Fruit fly (Drosophila melanogaster): ENCODE data around the gene CG43124.

Gene CG43124

DNA sequence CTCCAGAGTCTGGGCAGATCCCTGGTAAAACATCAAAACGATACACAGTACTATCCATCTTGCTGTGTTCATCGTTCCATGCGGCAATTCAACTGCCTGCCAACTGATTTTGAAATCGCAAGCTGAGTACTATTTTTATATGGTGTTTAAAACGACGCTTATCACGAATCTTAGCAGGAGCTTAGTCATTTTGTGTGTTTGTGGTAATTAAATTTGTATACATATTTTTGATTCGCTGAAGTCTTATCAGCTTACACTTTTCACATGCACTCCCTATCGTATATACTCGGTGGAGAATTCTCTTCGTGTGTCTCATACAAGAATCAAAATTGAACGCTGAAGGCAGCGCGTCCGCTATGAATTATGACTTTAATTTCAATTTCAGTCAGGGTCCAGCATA lies at the start of gene CG43124:
TSS of gene CG43124 (minus strand) at position 101 of the 400 bp plus-strand sequence.
- TF ChIP-seq psq (optimal IDR thresholded peaks at IDR 0.05) (no peak), CG8478 (optimal IDR thresholded peaks at IDR 0.05) (no peak), pan (optimal IDR thresholded peaks at IDR 0.05) (no peak), EcR (GFP tag; optimal IDR thresholded peaks at IDR 0.05) (no peak), usp (GFP tag; optimal IDR thresholded peaks at IDR 0.05) (no peak), Dll (optimal IDR thresholded peaks at IDR 0.05) (no peak)

DNA sequence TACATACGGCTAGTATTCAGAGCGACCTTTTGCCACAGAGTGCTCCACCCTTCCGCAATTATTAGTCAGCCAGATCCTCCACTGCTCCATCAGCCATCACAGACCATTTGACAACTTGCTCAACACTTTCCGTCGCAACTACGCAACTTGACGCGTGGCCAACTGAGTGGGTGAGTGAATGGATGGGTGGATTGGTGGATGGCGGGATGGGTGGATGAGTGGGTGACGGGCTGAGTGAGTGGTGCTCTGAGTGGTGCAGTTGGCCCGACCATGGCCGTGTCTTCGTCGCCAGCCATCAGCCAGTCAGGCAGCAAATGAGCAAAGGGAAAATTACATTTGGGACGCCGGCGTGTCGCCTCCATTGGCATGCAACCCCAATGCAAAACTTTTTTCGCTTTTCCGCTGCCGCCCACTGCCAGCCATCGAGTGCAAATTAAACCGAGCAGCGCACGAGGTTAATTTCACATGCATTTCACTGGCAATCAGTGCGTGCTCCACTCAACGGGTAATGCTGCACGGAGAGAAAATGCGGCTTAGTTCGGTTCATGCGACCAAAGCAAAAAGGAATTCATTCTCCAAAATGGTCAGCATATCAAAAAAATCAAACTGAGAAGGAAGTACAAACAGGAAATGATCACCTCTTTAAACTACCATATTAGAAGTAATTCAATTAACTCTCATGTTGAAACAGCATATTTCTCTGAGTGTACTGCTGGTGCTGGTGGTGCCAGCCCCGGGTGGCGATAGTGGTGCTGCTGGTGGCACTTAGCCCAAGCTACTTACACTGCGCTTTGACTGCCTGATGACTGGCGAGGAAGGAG lies 43.6 kb upstream of the CG43124 start:
- TF ChIP-seq Dll (optimal IDR thresholded peaks at IDR 0.05) (no peak), EcR (GFP tag; optimal IDR thresholded peaks at IDR 0.05) (no peak), CG8478 (optimal IDR thresholded peaks at IDR 0.05) (no peak), psq (optimal IDR thresholded peaks at IDR 0.05) (no peak), usp (GFP tag; optimal IDR thresholded peaks at IDR 0.05) (no peak), pan (optimal IDR thresholded peaks at IDR 0.05) (no peak)

DNA sequence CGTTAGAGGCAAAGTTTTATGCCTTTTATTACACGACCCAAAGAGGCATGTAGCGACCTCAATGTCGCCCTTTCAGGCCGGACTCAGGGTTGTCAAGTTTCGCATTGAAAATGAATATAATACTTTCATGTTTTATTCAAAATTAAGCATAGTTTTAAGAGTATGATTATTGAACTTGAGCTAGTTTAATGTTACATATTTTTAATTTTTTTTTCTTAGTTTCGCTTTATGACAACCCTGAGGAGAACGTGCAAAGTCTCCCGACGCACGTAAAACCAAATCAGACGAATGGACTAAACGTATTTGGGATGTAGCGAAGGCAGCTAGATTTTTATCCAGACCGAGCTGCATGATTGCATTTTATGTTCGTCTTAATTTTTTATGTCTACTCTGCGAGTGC lies 41.4 kb upstream of the CG43124 start:
- TF ChIP-seq Dll (optimal IDR thresholded peaks at IDR 0.05) (no peak), EcR (GFP tag; optimal IDR thresholded peaks at IDR 0.05) (no peak), CG8478 (optimal IDR thresholded peaks at IDR 0.05) (no peak), usp (GFP tag; optimal IDR thresholded peaks at IDR 0.05) (no peak), psq (optimal IDR thresholded peaks at IDR 0.05) (no peak)

DNA sequence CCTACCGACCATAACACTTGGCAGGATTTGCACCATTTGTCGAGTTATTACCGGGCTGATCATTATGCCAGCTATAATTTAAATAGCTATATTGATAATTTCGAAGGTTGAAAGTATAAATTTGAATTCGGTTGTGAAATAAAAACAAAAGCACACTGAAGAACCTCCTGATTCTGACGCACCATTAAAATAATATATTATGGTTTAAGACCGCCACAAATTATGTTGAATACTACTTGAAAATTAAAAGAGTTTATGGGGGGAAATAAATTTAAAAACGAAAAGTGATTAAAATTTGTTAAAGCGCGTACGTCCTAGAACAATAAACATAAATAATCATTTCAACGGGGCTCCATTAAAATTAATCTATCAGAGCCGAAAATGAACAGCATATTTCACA lies 39.9 kb upstream of the CG43124 start, which contains the start of gene CG12516:
TSS of gene CG12516 (minus strand) at position 101 of the 400 bp plus-strand sequence.
- TF ChIP-seq usp (GFP tag; optimal IDR thresholded peaks at IDR 0.05) (no peak), Dll (optimal IDR thresholded peaks at IDR 0.05) (no peak), psq (optimal IDR thresholded peaks at IDR 0.05) (no peak), CG8478 (optimal IDR thresholded peaks at IDR 0.05) (no peak), EcR (GFP tag; optimal IDR thresholded peaks at IDR 0.05) (no peak), pan (optimal IDR thresholded peaks at IDR 0.05) (no peak)

DNA sequence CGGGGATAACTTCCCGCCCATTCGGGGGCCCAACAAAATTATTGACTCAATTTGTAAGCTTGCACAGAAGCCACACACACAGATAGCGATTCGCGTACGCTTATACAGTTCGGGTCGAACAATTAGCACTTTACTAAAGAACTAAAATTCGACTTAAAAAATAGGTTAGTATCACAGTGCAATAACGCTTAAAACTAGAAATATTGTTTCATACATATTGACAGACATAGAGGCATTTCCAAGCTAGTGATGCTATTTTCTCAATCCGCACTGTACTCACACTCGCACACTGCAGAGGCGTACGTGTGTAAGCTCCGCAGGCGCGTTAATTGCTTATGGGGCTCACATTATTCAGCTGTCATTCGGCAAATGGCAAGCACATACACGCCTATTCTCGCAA lies 32.9 kb upstream of the CG43124 start:
- no peak for TF ChIP-seq usp (GFP tag; optimal IDR thresholded peaks at IDR 0.05)
- TF ChIP-seq CG8478 (optimal IDR thresholded peaks at IDR 0.05) = no peak
- TF ChIP-seq psq (optimal IDR thresholded peaks at IDR 0.05) = no peak
- no peak for TF ChIP-seq pan (optimal IDR thresholded peaks at IDR 0.05)
- TF ChIP-seq EcR (GFP tag; optimal IDR thresholded peaks at IDR 0.05) = no peak
- TF ChIP-seq Dll (optimal IDR thresholded peaks at IDR 0.05) = no peak

DNA sequence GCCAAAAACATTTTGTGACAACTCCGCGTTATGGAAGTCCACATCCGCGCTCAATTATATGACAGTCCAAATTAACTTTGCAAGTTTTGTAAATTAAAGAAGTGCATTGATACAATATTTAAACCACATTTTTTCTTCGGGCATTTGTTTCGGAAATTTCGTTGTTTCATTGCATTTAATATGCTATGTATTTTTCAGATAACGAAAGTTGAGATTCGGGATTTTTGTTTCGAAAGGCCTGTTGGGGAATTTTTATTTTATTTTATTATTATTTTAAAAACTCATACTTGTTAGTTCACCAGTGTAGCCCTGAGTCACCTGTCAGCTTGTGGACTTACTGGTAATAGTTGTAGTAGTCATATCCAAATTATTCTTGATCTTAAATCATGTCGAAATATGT lies 29.2 kb upstream of the CG43124 start, which contains the start of gene UQCR-14L:
TSS of gene UQCR-14L (plus strand) at position 301 of the 400 bp plus-strand sequence.
- TF ChIP-seq CG8478 (optimal IDR thresholded peaks at IDR 0.05) = no peak
- no peak for TF ChIP-seq pan (optimal IDR thresholded peaks at IDR 0.05)
- no peak for TF ChIP-seq Dll (optimal IDR thresholded peaks at IDR 0.05)
- TF ChIP-seq EcR (GFP tag; optimal IDR thresholded peaks at IDR 0.05) = no peak
- no peak for TF ChIP-seq usp (GFP tag; optimal IDR thresholded peaks at IDR 0.05)
- no peak for TF ChIP-seq psq (optimal IDR thresholded peaks at IDR 0.05)

DNA sequence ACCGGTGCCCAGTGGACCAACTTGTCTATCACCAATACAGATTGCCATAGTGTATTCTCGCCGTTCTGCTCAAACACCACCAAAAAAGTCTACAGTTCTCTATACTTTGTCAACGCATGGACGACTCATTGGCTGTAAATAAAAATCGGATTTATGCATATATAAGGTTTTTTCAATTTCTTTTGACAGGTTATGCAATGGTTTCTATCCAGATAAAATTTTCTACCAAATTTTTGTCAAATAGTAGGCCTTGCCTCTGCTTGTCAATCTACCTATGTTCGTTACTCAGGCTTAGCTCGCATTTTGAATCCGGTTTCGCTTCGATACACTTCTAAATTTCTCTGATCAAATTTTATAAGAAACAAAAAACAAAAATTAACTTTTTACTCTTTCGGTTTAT lies 27.9 kb upstream of the CG43124 start, which contains the start of gene Mst98Cb:
TSS of gene Mst98Cb (plus strand) at position 301 of the 400 bp plus-strand sequence.
- TF ChIP-seq Dll (optimal IDR thresholded peaks at IDR 0.05) (no peak), CG8478 (optimal IDR thresholded peaks at IDR 0.05) (no peak), usp (GFP tag; optimal IDR thresholded peaks at IDR 0.05) (no peak), psq (optimal IDR thresholded peaks at IDR 0.05) (no peak), EcR (GFP tag; optimal IDR thresholded peaks at IDR 0.05) (no peak), pan (optimal IDR thresholded peaks at IDR 0.05) (no peak)

DNA sequence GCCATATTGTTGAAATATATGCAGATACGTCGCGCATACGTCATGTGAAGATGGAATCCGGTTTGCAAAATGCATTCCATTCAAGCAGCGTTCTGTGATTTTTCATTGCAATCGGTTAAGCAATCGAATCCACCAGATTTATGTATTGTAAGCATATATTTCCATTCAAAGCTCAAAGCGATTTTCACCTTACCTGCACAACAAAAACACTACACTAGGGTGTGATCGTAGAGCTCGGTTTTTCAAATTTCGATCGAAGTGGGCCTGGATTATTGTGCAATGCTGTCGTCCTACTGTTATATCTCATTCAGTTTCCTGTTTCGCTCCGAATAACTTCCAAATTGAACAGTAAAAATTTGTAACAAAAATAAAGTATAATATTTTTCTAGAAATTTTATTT lies 26.5 kb upstream of the CG43124 start, which contains the start of gene Mst98Ca:
TSS of gene Mst98Ca (plus strand) at position 301 of the 400 bp plus-strand sequence.
- TF ChIP-seq EcR (GFP tag; optimal IDR thresholded peaks at IDR 0.05) (no peak), Dll (optimal IDR thresholded peaks at IDR 0.05) (no peak), usp (GFP tag; optimal IDR thresholded peaks at IDR 0.05) (no peak), pan (optimal IDR thresholded peaks at IDR 0.05) (no peak), psq (optimal IDR thresholded peaks at IDR 0.05) (no peak), CG8478 (optimal IDR thresholded peaks at IDR 0.05) (no peak)

DNA sequence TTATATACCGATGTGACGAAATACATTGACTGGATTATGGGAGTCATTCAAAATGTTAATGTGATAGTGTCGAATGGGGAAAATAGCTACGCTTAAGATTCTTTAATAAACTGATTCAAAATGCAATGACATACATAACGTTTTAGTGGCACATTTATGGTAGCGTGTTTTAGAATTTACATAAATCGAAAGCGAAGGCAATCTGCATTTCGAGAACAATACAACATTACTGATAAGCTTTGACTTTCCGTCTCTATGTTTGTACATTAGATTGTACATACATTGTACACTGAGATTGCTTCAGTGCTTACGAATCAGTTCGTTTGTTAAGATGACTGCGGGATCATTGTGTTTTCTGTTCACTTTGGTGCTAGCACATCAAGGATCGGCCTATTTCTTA lies 18.8 kb upstream of the CG43124 start, which contains the start of gene CG34437:
TSS of gene CG34437 (plus strand) at position 301 of the 400 bp plus-strand sequence.
- no peak for TF ChIP-seq psq (optimal IDR thresholded peaks at IDR 0.05)
- TF ChIP-seq pan (optimal IDR thresholded peaks at IDR 0.05) = no peak
- no peak for TF ChIP-seq CG8478 (optimal IDR thresholded peaks at IDR 0.05)
- TF ChIP-seq Dll (optimal IDR thresholded peaks at IDR 0.05) = no peak
- no peak for TF ChIP-seq EcR (GFP tag; optimal IDR thresholded peaks at IDR 0.05)
- no peak for TF ChIP-seq usp (GFP tag; optimal IDR thresholded peaks at IDR 0.05)

DNA sequence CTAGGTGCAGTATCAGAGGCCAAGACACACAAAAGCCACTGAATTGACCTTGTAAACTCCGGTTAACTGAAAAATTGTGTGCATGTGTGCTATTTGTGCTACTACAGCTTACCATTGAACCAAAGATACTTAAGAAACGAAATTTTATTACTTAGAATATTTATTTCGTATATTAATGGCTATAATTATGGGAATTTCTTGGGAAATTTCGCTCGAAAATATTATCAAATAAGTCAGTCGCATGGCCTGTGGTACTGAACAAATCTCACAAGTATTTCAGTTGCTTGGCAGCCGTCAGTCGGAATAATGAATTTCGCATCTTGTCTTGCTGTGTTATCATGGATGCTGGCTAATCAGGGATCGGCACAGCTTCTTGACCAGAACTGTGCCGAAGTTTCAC lies 17.7 kb upstream of the CG43124 start, which contains the start of gene CG34436:
TSS of gene CG34436 (plus strand) at position 301 of the 400 bp plus-strand sequence.
- TF ChIP-seq EcR (GFP tag; optimal IDR thresholded peaks at IDR 0.05) (no peak), pan (optimal IDR thresholded peaks at IDR 0.05) (no peak), usp (GFP tag; optimal IDR thresholded peaks at IDR 0.05) (no peak), psq (optimal IDR thresholded peaks at IDR 0.05) (no peak), Dll (optimal IDR thresholded peaks at IDR 0.05) (no peak), CG8478 (optimal IDR thresholded peaks at IDR 0.05) (no peak)

DNA sequence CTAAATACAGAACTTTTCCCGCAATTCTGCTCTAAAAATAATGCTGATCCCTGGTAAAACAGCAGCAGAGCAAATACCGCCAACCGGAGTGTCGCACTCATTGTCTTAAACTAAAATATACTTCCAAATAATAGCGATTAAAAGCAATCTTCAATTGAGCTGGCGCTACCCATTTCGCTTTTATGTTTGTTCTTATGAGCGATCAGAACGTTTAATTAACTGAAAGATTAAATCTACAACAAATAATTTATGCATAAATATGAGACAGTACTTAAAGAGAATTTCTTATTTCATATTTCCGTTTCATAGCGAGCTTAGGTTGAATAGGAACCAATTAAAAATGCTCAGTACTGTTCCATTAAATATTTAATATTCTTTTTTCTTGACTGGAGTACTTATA lies 1.1 kb downstream of the CG43124 start, which contains the start of gene CG43125:
TSS of gene CG43125 (minus strand) at position 101 of the 400 bp plus-strand sequence.
- TF ChIP-seq EcR (GFP tag; optimal IDR thresholded peaks at IDR 0.05) = no peak
- no peak for TF ChIP-seq psq (optimal IDR thresholded peaks at IDR 0.05)
- no peak for TF ChIP-seq Dll (optimal IDR thresholded peaks at IDR 0.05)
- no peak for TF ChIP-seq pan (optimal IDR thresholded peaks at IDR 0.05)
- TF ChIP-seq CG8478 (optimal IDR thresholded peaks at IDR 0.05) = no peak
- no peak for TF ChIP-seq usp (GFP tag; optimal IDR thresholded peaks at IDR 0.05)

DNA sequence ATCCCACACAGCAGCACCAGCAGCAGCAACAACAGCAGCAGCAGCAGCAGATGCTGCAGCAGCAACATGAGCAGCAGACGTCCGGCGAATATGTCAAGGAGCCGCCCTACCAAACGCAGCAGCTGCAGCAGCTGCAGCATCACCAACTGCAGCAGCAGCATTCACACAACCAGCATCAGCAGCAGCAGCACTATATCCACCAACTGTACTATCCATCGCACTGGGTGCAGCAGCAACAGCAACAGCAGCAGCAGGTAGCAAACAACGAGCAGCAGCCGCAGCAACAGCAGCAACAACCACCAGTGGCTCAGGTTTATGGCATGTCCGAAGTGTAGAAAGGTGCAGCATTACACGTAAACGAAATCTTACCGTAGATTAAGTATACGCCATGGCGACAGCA lies 26.8 kb downstream of the CG43124 start:
- TF ChIP-seq psq (optimal IDR thresholded peaks at IDR 0.05) (no peak), EcR (GFP tag; optimal IDR thresholded peaks at IDR 0.05) (no peak)
